Worm (Caenorhabditis elegans) whole organism, late embryonic: Measurements from ENCODE around the gene madf-8.

ENCODE experiments used
- ama-1 ChIP-seq: fragments of 150-350 bp; optimal IDR thresholded peaks from 2 replicates; lab custom pipeline; 2014
- ceh-19 ChIP-seq: fragments of 200-800 bp; sonication (Bioruptor generic); optimal IDR thresholded peaks from 2 replicates; lab custom pipeline; 2018; ENCODE audit warnings: mild to moderate bottlenecking, missing genetic modification characterization, missing compliant biosample characterization
- che-1 ChIP-seq: sonication (generic microtip); optimal IDR thresholded peaks from 2 replicates; lab custom pipeline; 2016; ENCODE audit warnings: mild to moderate bottlenecking, missing genetic modification characterization, missing compliant biosample characterization
- elt-2 ChIP-seq: sonication (generic microtip); optimal IDR thresholded peaks from 2 replicates; lab custom pipeline; 2016; ENCODE audit warnings: missing genetic modification reagents, missing genetic modification characterization, missing compliant biosample characterization
- nhr-11 ChIP-seq: fragments of 150-350 bp; optimal IDR thresholded peaks from 2 replicates; lab custom pipeline; 2014; ENCODE audit warnings: missing biosample characterization, missing genetic modification characterization

DNA sequence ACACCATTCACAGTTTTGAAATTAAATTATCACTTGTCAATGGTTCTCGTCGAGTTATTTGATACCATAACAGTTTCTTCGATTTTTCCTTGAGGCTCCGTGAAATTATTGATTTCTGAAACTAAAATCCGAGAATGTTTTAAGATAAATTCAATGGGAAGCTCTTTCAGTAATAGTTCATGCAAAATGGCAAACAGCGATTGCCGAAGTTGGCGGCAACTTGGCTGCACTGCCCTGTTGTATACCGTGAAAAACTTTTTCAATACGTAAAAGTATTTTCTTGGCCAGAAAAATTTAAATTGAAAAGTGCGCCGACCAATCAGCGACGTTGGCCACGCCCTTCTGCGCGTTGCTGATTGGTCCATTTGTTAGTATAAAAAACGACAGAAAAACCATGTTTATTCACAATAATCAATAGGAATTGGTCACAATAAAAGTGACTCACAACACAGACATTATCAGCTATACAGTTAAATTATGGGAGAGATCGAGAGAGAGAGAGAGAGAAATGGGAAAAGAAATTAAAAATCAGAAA lies 32.3 kb upstream of the madf-8 start:
- TF ChIP-seq ceh-19 (GFP tag; lab: Kevin White, UChicago) (no peak), nhr-11 (tag; lab: Kevin White, UChicago) (no peak), che-1 (tag; lab: Kevin White, UChicago) (no peak), elt-2 (tag; lab: Kevin White, UChicago) (no peak), ama-1 (no peak)
